Worm (Caenorhabditis elegans): ENCODE data around the gene Y57G7A.3.

ce11 chrII:1266790-1267189 lies 18.8 kb upstream of the Y57G7A.3 start, which contains the start of gene oac-30:
- TF ChIP-seq dpl-1 (GFP tag; optimal IDR thresholded peaks at IDR 0.05): no peak
- no peak for TF ChIP-seq efl-1 (GFP tag; optimal IDR thresholded peaks at IDR 0.05)
- no peak for TF ChIP-seq madf-8 (GFP tag; conservative IDR thresholded peaks at IDR 0.05)
- no peak for TF ChIP-seq hlh-12 (tag; optimal IDR thresholded peaks at IDR 0.05)
- TF ChIP-seq snpc-4 (GFP tag; optimal IDR thresholded peaks at IDR 0.05): no peak
- no peak for TF ChIP-seq snpc-4 (tag; optimal IDR thresholded peaks at IDR 0.05)
- TF ChIP-seq ceh-58 (GFP tag; IDR thresholded peaks at IDR 0.05): no peak
- TF ChIP-seq fkh-3 (tag; optimal IDR thresholded peaks at IDR 0.05): no peak
- no peak for TF ChIP-seq lsl-1 (GFP tag; optimal IDR thresholded peaks at IDR 0.05)
- no peak for TF ChIP-seq ama-1 (optimal IDR thresholded peaks at IDR 0.05)
- TF ChIP-seq ama-1 (GFP tag; optimal IDR thresholded peaks at IDR 0.05): no peak
- TF ChIP-seq lsy-27 (tag; optimal IDR thresholded peaks at IDR 0.05; ENCODE audit: borderline replicate concordance, insufficient read depth): no peak
- no peak for TF ChIP-seq nfya-1 (tag; optimal IDR thresholded peaks at IDR 0.05; ENCODE audit: borderline replicate concordance, insufficient read depth)
- TF ChIP-seq nhr-120 (GFP tag; IDR thresholded peaks at IDR 0.05): no peak
